Worm (Caenorhabditis elegans): ENCODE measurements around the gene ZK370.4.

ZK370.4 gene

ce11 chrIII:8696680-8697079 is 34.5 kb downstream of the ZK370.4 start:
- TF ChIP-seq ztf-29 (GFP tag; IDR thresholded peaks at IDR 0.05) = no peak
- no peak for TF ChIP-seq cog-1 (tag; optimal IDR thresholded peaks at IDR 0.05)
- TF ChIP-seq tab-1 (GFP tag; IDR thresholded peaks at IDR 0.05) = no peak
- no peak for TF ChIP-seq ref-1 (GFP tag; conservative IDR thresholded peaks at IDR 0.05)
- no peak for TF ChIP-seq ztf-23 (GFP tag; IDR thresholded peaks at IDR 0.05)
- no peak for TF ChIP-seq klf-2 (GFP tag; conservative IDR thresholded peaks at IDR 0.05)
- no peak for TF ChIP-seq flt-1 (GFP tag; IDR thresholded peaks at IDR 0.05)
- TF ChIP-seq T22C8.4 (GFP tag; IDR thresholded peaks at IDR 0.05) = no peak
- TF ChIP-seq med-1 (GFP tag; optimal IDR thresholded peaks at IDR 0.05; ENCODE audit: insufficient read depth) = no peak

- no peak for TF ChIP-seq ztf-23 (GFP tag; IDR thresholded peaks at IDR 0.05)
- no peak for TF ChIP-seq ztf-29 (GFP tag; IDR thresholded peaks at IDR 0.05)
- TF ChIP-seq T22C8.4 (GFP tag; IDR thresholded peaks at IDR 0.05) = no peak
- no peak for TF ChIP-seq med-1 (GFP tag; optimal IDR thresholded peaks at IDR 0.05; ENCODE audit: insufficient read depth)
- TF ChIP-seq tab-1 (GFP tag; IDR thresholded peaks at IDR 0.05) = no peak
- TF ChIP-seq ref-1 (GFP tag; conservative IDR thresholded peaks at IDR 0.05) = no peak
- TF ChIP-seq flt-1 (GFP tag; IDR thresholded peaks at IDR 0.05) = no peak
- TF ChIP-seq cog-1 (tag; optimal IDR thresholded peaks at IDR 0.05) = no peak
- no peak for TF ChIP-seq klf-2 (GFP tag; conservative IDR thresholded peaks at IDR 0.05)
Measured at ce11 chrIII:8693322-8693721, 37.9 kb downstream of the ZK370.4 start, which contains the start of gene B0303.7. TSS of gene B0303.7 (plus strand) at chrIII:8693622.

- TF ChIP-seq T22C8.4 (GFP tag; IDR thresholded peaks at IDR 0.05) (peak; percentile 67), flt-1 (GFP tag; IDR thresholded peaks at IDR 0.05) (no peak), cog-1 (tag; optimal IDR thresholded peaks at IDR 0.05) (no peak)
Measured at ce11 chrIII:8689655-8690054, 41.6 kb downstream of the ZK370.4 start, which contains the start of gene B0303.4. TSS of gene B0303.4 (plus strand) at chrIII:8689850.

ce11 chrIII:8689143-8689542 is 42.1 kb downstream of the ZK370.4 start:
- TF ChIP-seq ztf-23 (GFP tag; IDR thresholded peaks at IDR 0.05) = no peak
- no peak for TF ChIP-seq klf-2 (GFP tag; conservative IDR thresholded peaks at IDR 0.05)
- TF ChIP-seq ztf-29 (GFP tag; IDR thresholded peaks at IDR 0.05) = no peak
- TF ChIP-seq flt-1 (GFP tag; IDR thresholded peaks at IDR 0.05) = no peak
- TF ChIP-seq ref-1 (GFP tag; conservative IDR thresholded peaks at IDR 0.05) = no peak
- no peak for TF ChIP-seq cog-1 (tag; optimal IDR thresholded peaks at IDR 0.05)
- no peak for TF ChIP-seq T22C8.4 (GFP tag; IDR thresholded peaks at IDR 0.05)
- no peak for TF ChIP-seq tab-1 (GFP tag; IDR thresholded peaks at IDR 0.05)
- no peak for TF ChIP-seq med-1 (GFP tag; optimal IDR thresholded peaks at IDR 0.05; ENCODE audit: insufficient read depth)

ce11 chrIII:8688438-8688946 is 42.7 kb downstream of the ZK370.4 start, which contains the start of gene hadb-1:
TSS of gene hadb-1 (minus strand) at chrIII:8688488.
- TF ChIP-seq flt-1 (GFP tag; IDR thresholded peaks at IDR 0.05) = no peak
- TF ChIP-seq ztf-23 (GFP tag; IDR thresholded peaks at IDR 0.05) = no peak
- no peak for TF ChIP-seq ref-1 (GFP tag; conservative IDR thresholded peaks at IDR 0.05)
- no peak for TF ChIP-seq cog-1 (tag; optimal IDR thresholded peaks at IDR 0.05)
- TF ChIP-seq med-1 (GFP tag; optimal IDR thresholded peaks at IDR 0.05; ENCODE audit: insufficient read depth) = no peak
- no peak for TF ChIP-seq tab-1 (GFP tag; IDR thresholded peaks at IDR 0.05)
- TF ChIP-seq T22C8.4 (GFP tag; IDR thresholded peaks at IDR 0.05) = no peak
- no peak for TF ChIP-seq klf-2 (GFP tag; conservative IDR thresholded peaks at IDR 0.05)
- no peak for TF ChIP-seq ztf-29 (GFP tag; IDR thresholded peaks at IDR 0.05)

- TF ChIP-seq ztf-23 (GFP tag; IDR thresholded peaks at IDR 0.05) (no peak), med-1 (GFP tag; optimal IDR thresholded peaks at IDR 0.05; ENCODE audit: insufficient read depth) (no peak), T22C8.4 (GFP tag; IDR thresholded peaks at IDR 0.05) (no peak), cog-1 (tag; optimal IDR thresholded peaks at IDR 0.05) (no peak), tab-1 (GFP tag; IDR thresholded peaks at IDR 0.05) (no peak), flt-1 (GFP tag; IDR thresholded peaks at IDR 0.05) (no peak), ztf-29 (GFP tag; IDR thresholded peaks at IDR 0.05) (no peak), klf-2 (GFP tag; conservative IDR thresholded peaks at IDR 0.05) (no peak), ref-1 (GFP tag; conservative IDR thresholded peaks at IDR 0.05) (no peak)
Measured at ce11 chrIII:8685590-8686240, 45.5 kb downstream of the ZK370.4 start.

ce11 chrIII:8684421-8684820 is 46.8 kb downstream of the ZK370.4 start, which contains the start of gene anmt-1:
TSS of gene anmt-1 (plus strand) at chrIII:8684808.
- TF ChIP-seq med-1 (GFP tag; optimal IDR thresholded peaks at IDR 0.05; ENCODE audit: insufficient read depth) = no peak
- no peak for TF ChIP-seq flt-1 (GFP tag; IDR thresholded peaks at IDR 0.05)
- TF ChIP-seq tab-1 (GFP tag; IDR thresholded peaks at IDR 0.05) = no peak
- no peak for TF ChIP-seq klf-2 (GFP tag; conservative IDR thresholded peaks at IDR 0.05)
- no peak for TF ChIP-seq cog-1 (tag; optimal IDR thresholded peaks at IDR 0.05)
- no peak for TF ChIP-seq ref-1 (GFP tag; conservative IDR thresholded peaks at IDR 0.05)
- no peak for TF ChIP-seq ztf-23 (GFP tag; IDR thresholded peaks at IDR 0.05)
- TF ChIP-seq ztf-29 (GFP tag; IDR thresholded peaks at IDR 0.05) = no peak
- no peak for TF ChIP-seq T22C8.4 (GFP tag; IDR thresholded peaks at IDR 0.05)

- TF ChIP-seq ztf-23 (GFP tag; IDR thresholded peaks at IDR 0.05) = no peak
- no peak for TF ChIP-seq flt-1 (GFP tag; IDR thresholded peaks at IDR 0.05)
- no peak for TF ChIP-seq tab-1 (GFP tag; IDR thresholded peaks at IDR 0.05)
- no peak for TF ChIP-seq ref-1 (GFP tag; conservative IDR thresholded peaks at IDR 0.05)
- no peak for TF ChIP-seq T22C8.4 (GFP tag; IDR thresholded peaks at IDR 0.05)
- no peak for TF ChIP-seq ztf-29 (GFP tag; IDR thresholded peaks at IDR 0.05)
- TF ChIP-seq med-1 (GFP tag; optimal IDR thresholded peaks at IDR 0.05; ENCODE audit: insufficient read depth) = no peak
- no peak for TF ChIP-seq klf-2 (GFP tag; conservative IDR thresholded peaks at IDR 0.05)
- TF ChIP-seq cog-1 (tag; optimal IDR thresholded peaks at IDR 0.05) = no peak
Measured at ce11 chrIII:8683679-8684263, 47.4 kb downstream of the ZK370.4 start, which contains the start of gene fli-1. TSS of gene fli-1 (minus strand) at chrIII:8683736.

- peak; percentile 99 for TF ChIP-seq flt-1 (GFP tag; IDR thresholded peaks at IDR 0.05)
- TF ChIP-seq tab-1 (GFP tag; IDR thresholded peaks at IDR 0.05) = peak; percentile 99
- peak; percentile 99 for TF ChIP-seq ztf-29 (GFP tag; IDR thresholded peaks at IDR 0.05)
- TF ChIP-seq T22C8.4 (GFP tag; IDR thresholded peaks at IDR 0.05) = peak; percentile 96
- TF ChIP-seq cog-1 (tag; optimal IDR thresholded peaks at IDR 0.05) = peak; percentile 92
- peak; percentile 95 for TF ChIP-seq ref-1 (GFP tag; conservative IDR thresholded peaks at IDR 0.05)
- peak; percentile 84 for TF ChIP-seq med-1 (GFP tag; optimal IDR thresholded peaks at IDR 0.05; ENCODE audit: insufficient read depth)
- TF ChIP-seq klf-2 (GFP tag; conservative IDR thresholded peaks at IDR 0.05) = peak; percentile 98
- peak; percentile 97 for TF ChIP-seq ztf-23 (GFP tag; IDR thresholded peaks at IDR 0.05)
Measured at ce11 chrIII:8678371-8678770, 52.8 kb downstream of the ZK370.4 start.
